Comparison of ENCODE assay signal across 3 fruit fly cellular contexts in genomic region chr3L:5348987-5349386, dm6.
TF ChIP-seq lines count a peak whose summit lies in the region.

No protein-coding gene starts in this region.

- no peak for TF ChIP-seq CTCF in whole organism, embryonic (GFP tag; optimal IDR thresholded peaks at IDR 0.05; lab: Kevin White, UChicago)

TF ChIP-seq in whole organism, adult, 20 proteins besides CTCF, POLR2A, EP300 and RAD21:
- TF ChIP-seq Clk (GFP tag; optimal IDR thresholded peaks at IDR 0.05; lab: Kevin White, UChicago) (no peak), bab1 (GFP tag; optimal IDR thresholded peaks at IDR 0.05; lab: Kevin White, UChicago) (no peak), kay (GFP tag; lab: Kevin White, UChicago; ENCODE audit: borderline replicate concordance) (peak; percentile 14), cic (GFP tag; optimal IDR thresholded peaks at IDR 0.05; lab: Kevin White, UChicago) (peak; percentile 22), CG14711 (tag; optimal IDR thresholded peaks at IDR 0.05; lab: Kevin White, UChicago) (no peak)
TF ChIP-seq in whole organism, adult: peak in this region for 2.

TF ChIP-seq in whole organism, embryonic, 481 proteins besides CTCF, POLR2A, EP300 and RAD21 (continues in another document):
- no peak for TF ChIP-seq CG7556 (GFP tag; optimal IDR thresholded peaks at IDR 0.05; lab: Kevin White, UChicago)
- peak; percentile 30 for TF ChIP-seq lab (GFP tag; optimal IDR thresholded peaks at IDR 0.05; lab: Kevin White, UChicago)
- no peak for TF ChIP-seq zen (tag; optimal IDR thresholded peaks at IDR 0.05; lab: Kevin White, UChicago)
- peak; percentile 52 for TF ChIP-seq grn (GFP tag; optimal IDR thresholded peaks at IDR 0.05; lab: Kevin White, UChicago)
- TF ChIP-seq exex (tag; optimal IDR thresholded peaks at IDR 0.05; lab: Kevin White, UChicago): peak; percentile 75
- TF ChIP-seq crp (GFP tag; optimal IDR thresholded peaks at IDR 0.05; lab: Kevin White, UChicago): no peak
- no peak for TF ChIP-seq NFAT (GFP tag; IDR thresholded peaks at IDR 0.05; lab: Robert Waterston, UW)
- no peak for TF ChIP-seq pum (GFP tag; optimal IDR thresholded peaks at IDR 0.05; lab: Kevin White, UChicago)
- no peak for TF ChIP-seq esg (GFP tag; conservative IDR thresholded peaks at IDR 0.05; lab: Robert Waterston, UW)
- TF ChIP-seq Med (GFP tag; lab: Kevin White, UChicago): peak; percentile 45
- TF ChIP-seq CG8089 (GFP tag; optimal IDR thresholded peaks at IDR 0.05; lab: Kevin White, UChicago): no peak
- no peak for TF ChIP-seq nerfin-2 (GFP tag; IDR thresholded peaks at IDR 0.05; lab: Robert Waterston, UW; ENCODE audit: partially characterized antibody)
- no peak for TF ChIP-seq mam (GFP tag; optimal IDR thresholded peaks at IDR 0.05; lab: Kevin White, UChicago)
- TF ChIP-seq ash1 (GFP tag; optimal IDR thresholded peaks at IDR 0.05; lab: Kevin White, UChicago): no peak
- no peak for TF ChIP-seq Side (GFP tag; optimal IDR thresholded peaks at IDR 0.05; lab: Kevin White, UChicago)
- TF ChIP-seq gce (GFP tag; IDR thresholded peaks at IDR 0.05; lab: Robert Waterston, UW): no peak
- no peak for TF ChIP-seq CG30403 (GFP tag; optimal IDR thresholded peaks at IDR 0.05; lab: Kevin White, UChicago)
- no peak for TF ChIP-seq CG6813 (GFP tag; optimal IDR thresholded peaks at IDR 0.05; lab: Kevin White, UChicago)
- TF ChIP-seq sc (optimal IDR thresholded peaks at IDR 0.05; lab: Kevin White, UChicago): no peak
- TF ChIP-seq sc (GFP tag; optimal IDR thresholded peaks at IDR 0.05; lab: Kevin White, UChicago): no peak
- TF ChIP-seq ewg (GFP tag; optimal IDR thresholded peaks at IDR 0.05; lab: Kevin White, UChicago): no peak
- no peak for TF ChIP-seq CG10431 (GFP tag; optimal IDR thresholded peaks at IDR 0.05; lab: Kevin White, UChicago)
- no peak for TF ChIP-seq bowl (GFP tag; IDR thresholded peaks at IDR 0.05; lab: Robert Waterston, UW)
- no peak for TF ChIP-seq CG1647 (GFP tag; optimal IDR thresholded peaks at IDR 0.05; lab: Kevin White, UChicago)
- no peak for TF ChIP-seq emc (GFP tag; optimal IDR thresholded peaks at IDR 0.05; lab: Kevin White, UChicago)
- TF ChIP-seq CG3847 (GFP tag; IDR thresholded peaks at IDR 0.05; lab: Robert Waterston, UW): no peak
- TF ChIP-seq ftz-f1 (GFP tag; optimal IDR thresholded peaks at IDR 0.05; lab: Kevin White, UChicago): no peak
- no peak for TF ChIP-seq Fer1 (GFP tag; optimal IDR thresholded peaks at IDR 0.05; lab: Kevin White, UChicago)
- no peak for TF ChIP-seq CG3838 (GFP tag; optimal IDR thresholded peaks at IDR 0.05; lab: Kevin White, UChicago)
- TF ChIP-seq CG1233 (GFP tag; optimal IDR thresholded peaks at IDR 0.05; lab: Kevin White, UChicago): no peak
- no peak for TF ChIP-seq CkIIα-i1 (GFP tag; IDR thresholded peaks at IDR 0.05; lab: Robert Waterston, UW)
- TF ChIP-seq wdn (GFP tag; IDR thresholded peaks at IDR 0.05; lab: Robert Waterston, UW): no peak
- no peak for TF ChIP-seq CG9437 (GFP tag; optimal IDR thresholded peaks at IDR 0.05; lab: Kevin White, UChicago)
- TF ChIP-seq trem (tag; optimal IDR thresholded peaks at IDR 0.05; lab: Kevin White, UChicago): no peak
- TF ChIP-seq CG17328 (GFP tag; IDR thresholded peaks at IDR 0.05; lab: Robert Waterston, UW): no peak
- no peak for TF ChIP-seq Myb (GFP tag; optimal IDR thresholded peaks at IDR 0.05; lab: Kevin White, UChicago)
- TF ChIP-seq corto (GFP tag; optimal IDR thresholded peaks at IDR 0.05; lab: Kevin White, UChicago): no peak
- TF ChIP-seq CG4617 (GFP tag; optimal IDR thresholded peaks at IDR 0.05; lab: Kevin White, UChicago; ENCODE audit: borderline replicate concordance): no peak
- peak; percentile 84 for TF ChIP-seq CG8281 (tag; optimal IDR thresholded peaks at IDR 0.05; lab: Kevin White, UChicago)
- no peak for TF ChIP-seq CG11723 (GFP tag; optimal IDR thresholded peaks at IDR 0.05; lab: Kevin White, UChicago)
- TF ChIP-seq insv (GFP tag; optimal IDR thresholded peaks at IDR 0.05; lab: Kevin White, UChicago): no peak
- no peak for TF ChIP-seq org-1 (GFP tag; optimal IDR thresholded peaks at IDR 0.05; lab: Kevin White, UChicago)
- no peak for TF ChIP-seq CG17385 (GFP tag; optimal IDR thresholded peaks at IDR 0.05; lab: Kevin White, UChicago)
- no peak for TF ChIP-seq ab (GFP tag; optimal IDR thresholded peaks at IDR 0.05; lab: Kevin White, UChicago)
- TF ChIP-seq vfl (GFP tag; optimal IDR thresholded peaks at IDR 0.05; lab: Kevin White, UChicago): no peak
- no peak for TF ChIP-seq CG13894 (tag; optimal IDR thresholded peaks at IDR 0.05; lab: Kevin White, UChicago)

TF ChIP-seq in whole organism, prepupa, 60 proteins besides CTCF, POLR2A, EP300 and RAD21:
- TF ChIP-seq svp (GFP tag; lab: Kevin White, UChicago) (peak; percentile 2), CG3919 (GFP tag; optimal IDR thresholded peaks at IDR 0.05; lab: Kevin White, UChicago) (no peak), fkh (GFP tag; optimal IDR thresholded peaks at IDR 0.05; lab: Kevin White, UChicago) (peak; percentile 65)
